Fruit fly (Drosophila melanogaster) whole organism, pupa: Measurements from ENCODE around the gene Doc2.

Experiments used
- CG15710 ChIP-seq: fragments of 200-800 bp; sonication (Bioruptor generic); optimal IDR thresholded peaks from 2 replicates; lab custom pipeline; 2018; ENCODE audit warnings: missing biosample characterization, mild to moderate bottlenecking, missing genetic modification characterization, moderate library complexity
- CG32121 ChIP-seq: fragments of 200-800 bp; sonication (Bioruptor generic); IDR thresholded peaks from 2 replicates; pipeline ENCODE4 v1.3.6; 2022; ENCODE audit warnings: missing biosample characterization, missing genetic modification characterization
- CG4496 ChIP-seq: fragments of 200-800 bp; sonication (Bioruptor generic); IDR thresholded peaks from 3 replicates; pipeline ENCODE4 v1.3.6; 2022; ENCODE audit warnings: missing biosample characterization, missing genetic modification characterization
- CG8159 ChIP-seq: fragments of 200-800 bp; sonication (Bioruptor generic); optimal IDR thresholded peaks from 3 replicates; lab custom pipeline; 2018; ENCODE audit warnings: missing biosample characterization, mild to moderate bottlenecking, missing genetic modification characterization, moderate library complexity
- CG8301 ChIP-seq: fragments of 200-800 bp; sonication (Bioruptor generic); optimal IDR thresholded peaks from 2 replicates; lab custom pipeline; 2018; ENCODE audit warnings: missing biosample characterization, mild to moderate bottlenecking, missing genetic modification characterization
- Pif1A ChIP-seq: fragments of 200-800 bp; sonication (Bioruptor generic); optimal IDR thresholded peaks from 3 replicates; lab custom pipeline; 2016; ENCODE audit warnings: missing biosample characterization, missing genetic modification characterization
- Snoo ChIP-seq: fragments of 200-800 bp; sonication (Bioruptor generic); optimal IDR thresholded peaks from 3 replicates; lab custom pipeline; 2017; ENCODE audit warnings: missing biosample characterization, mild to moderate bottlenecking, missing genetic modification characterization, inconsistent platforms
- fd96Ca ChIP-seq: fragments of 200-800 bp; sonication (Bioruptor generic); IDR thresholded peaks from 3 replicates; pipeline ENCODE4 v1.3.6; 2022; ENCODE audit warnings: missing biosample characterization, missing genetic modification characterization

- no peak for TF ChIP-seq CG32121
- no peak for TF ChIP-seq CG8159
- TF ChIP-seq fd96Ca (GFP tag; lab: Robert Waterston, UW): no peak
- no peak for TF ChIP-seq Pif1A (GFP tag; lab: Kevin White, UChicago)
- no peak for TF ChIP-seq CG8301
- no peak for TF ChIP-seq Snoo (tag; lab: Kevin White, UChicago)
- TF ChIP-seq CG4496: no peak
- no peak for TF ChIP-seq CG15710
Measured at dm6 chr3L:9046274-9046673, 27.2 kb upstream of the Doc2 start.
